Worm (Caenorhabditis elegans): ENCODE measurements around the gene nphp-1.

nphp-1 gene

ce11 chrII:10639110-10639509 lies 12.9 kb downstream of the nphp-1 start, which contains the start of gene M28.9:
M28.9 (plus strand) TSS chrII:10639410.
- TF ChIP-seq egl-44 (GFP tag; IDR thresholded peaks at IDR 0.05) = no peak
- TF ChIP-seq zfh-2 (GFP tag; conservative IDR thresholded peaks at IDR 0.05) = no peak
- TF ChIP-seq unc-130 (GFP tag; optimal IDR thresholded peaks at IDR 0.05) = no peak
- no peak for TF ChIP-seq Y56A3A.18 (GFP tag; IDR thresholded peaks at IDR 0.05)
- TF ChIP-seq hlh-26 (GFP tag; conservative IDR thresholded peaks at IDR 0.05) = no peak
- no peak for TF ChIP-seq Y53F4B.3 (GFP tag; IDR thresholded peaks at IDR 0.05)
- no peak for TF ChIP-seq F39B2.1 (GFP tag; IDR thresholded peaks at IDR 0.05)
- no peak for TF ChIP-seq ceh-100 (GFP tag; IDR thresholded peaks at IDR 0.05)

ce11 chrII:10637681-10638080 lies 14.4 kb downstream of the nphp-1 start:
- peak; percentile 71; the same call in 1 of the 2 replicates for TF ChIP-seq egrh-3 (GFP tag; IDR thresholded peaks at IDR 0.05)

ce11 chrII:10630944-10631343 lies 21.1 kb downstream of the nphp-1 start:
- no peak for TF ChIP-seq ztf-18 (tag; optimal IDR thresholded peaks at IDR 0.05)
- no peak for TF ChIP-seq sdz-38 (tag; optimal IDR thresholded peaks at IDR 0.05)
- peak; percentile 43 for TF ChIP-seq nhr-80 (tag; optimal IDR thresholded peaks at IDR 0.05)

- TF ChIP-seq ztf-18 (tag; optimal IDR thresholded peaks at IDR 0.05) (no peak), nfya-2 (GFP tag; IDR thresholded peaks at IDR 0.05) (no peak), let-526 (GFP tag; IDR thresholded peaks at IDR 0.05) (no peak), F55B11.4 (tag; optimal IDR thresholded peaks at IDR 0.05; ENCODE audit: borderline replicate concordance, insufficient read depth) (no peak), nhr-120 (GFP tag; IDR thresholded peaks at IDR 0.05) (no peak)
Observed at ce11 chrII:10627963-10628362, 24.1 kb downstream of the nphp-1 start, which contains the start of gene M28.8. M28.8 (plus strand) TSS chrII:10628263.

ce11 chrII:10627086-10627485 lies 25.0 kb downstream of the nphp-1 start:
- TF ChIP-seq dox-1 (GFP tag; IDR thresholded peaks at IDR 0.05) (peak; percentile 73; the same call in 1 of the 2 replicates), ets-4 (GFP tag; optimal IDR thresholded peaks at IDR 0.05) (peak; percentile 47), nhr-80 (tag; optimal IDR thresholded peaks at IDR 0.05) (peak; percentile 94), nhr-27 (tag; optimal IDR thresholded peaks at IDR 0.05) (no peak)

ce11 chrII:10621965-10622364 lies 30.1 kb downstream of the nphp-1 start, which contains the start of gene cutl-9:
cutl-9 (plus strand) TSS chrII:10622265.
- TF ChIP-seq ceh-91 (GFP tag; IDR thresholded peaks at IDR 0.05) (no peak), K11D2.4 (GFP tag; IDR thresholded peaks at IDR 0.05) (no peak), unc-62 (GFP tag; optimal IDR thresholded peaks at IDR 0.05) (no peak), Y79H2A.3 (GFP tag; conservative IDR thresholded peaks at IDR 0.05) (no peak), snpc-1.3 (tag; optimal IDR thresholded peaks at IDR 0.05; ENCODE audit: insufficient read depth) (no peak), ztf-25 (GFP tag; IDR thresholded peaks at IDR 0.05) (no peak), F22D6.2 (tag; optimal IDR thresholded peaks at IDR 0.05) (no peak), pbrm-1 (GFP tag; IDR thresholded peaks at IDR 0.05) (no peak), lsy-27 (tag; optimal IDR thresholded peaks at IDR 0.05; ENCODE audit: borderline replicate concordance, insufficient read depth) (no peak), hlh-26 (GFP tag; conservative IDR thresholded peaks at IDR 0.05) (no peak), lin-54 (GFP tag; optimal IDR thresholded peaks at IDR 0.05) (no peak), snpc-1.1 (tag; optimal IDR thresholded peaks at IDR 0.05; ENCODE audit: insufficient read depth) (no peak)
